Fruit fly (Drosophila melanogaster): ENCODE data around the gene Cks85A.

dm6 chr3R:8747871-8748775 is 29.9 kb upstream of the Cks85A start:
- TF ChIP-seq Ets98B (GFP tag; IDR thresholded peaks at IDR 0.05) (peak; percentile 68), CG32121 (GFP tag; IDR thresholded peaks at IDR 0.05) (peak; percentile 83), CG17806 (tag; optimal IDR thresholded peaks at IDR 0.05) (peak; percentile 64)

All from whole organism, pupa.